Fruit fly (Drosophila melanogaster) whole organism, embryonic: ENCODE measurements around the gene Nmdar1.

ENCODE experiments used
- Ada2b ChIP-seq: fragments of 200-800 bp; sonication (Bioruptor generic); IDR thresholded peaks from 2 replicates; pipeline ENCODE4 v1.3.6; 2022; ENCODE audit warnings: missing biosample characterization, missing genetic modification characterization
- Atf3 ChIP-seq: fragments of 200-800 bp; sonication (Bioruptor generic); optimal IDR thresholded peaks from 3 replicates; lab custom pipeline; 2016; ENCODE audit warnings: missing biosample characterization, missing genetic modification characterization
- CG1233 ChIP-seq: fragments of 200-800 bp; sonication (Bioruptor generic); optimal IDR thresholded peaks from 4 replicates; lab custom pipeline; 2018; ENCODE audit warnings: missing biosample characterization, mild to moderate bottlenecking, missing genetic modification characterization
- CG12659 ChIP-seq: fragments of 200-800 bp; sonication (Bioruptor generic); optimal IDR thresholded peaks from 3 replicates; lab custom pipeline; 2017; ENCODE audit warnings: mild to moderate bottlenecking, missing biosample characterization, missing genetic modification reagents, missing genetic modification characterization
- CG13775 ChIP-seq: fragments of 200-800 bp; sonication (Bioruptor generic); optimal IDR thresholded peaks from 3 replicates; lab custom pipeline; 2017; ENCODE audit warnings: missing biosample characterization, mild to moderate bottlenecking, missing genetic modification characterization
- CG14441 ChIP-seq: fragments of 200-800 bp; sonication (Bioruptor generic); IDR thresholded peaks from 2 replicates; pipeline ENCODE4 v1.3.6; 2022; ENCODE audit warnings: missing biosample characterization, missing genetic modification characterization
- CG31224 ChIP-seq: fragments of 200-800 bp; sonication (Bioruptor generic); IDR thresholded peaks from 2 replicates; pipeline ENCODE4 v1.3.6; 2022; ENCODE audit warnings: missing biosample characterization, missing genetic modification characterization
- CG3281 ChIP-seq: fragments of 200-800 bp; sonication (Bioruptor generic); optimal IDR thresholded peaks from 3 replicates; lab custom pipeline; 2017; ENCODE audit warnings: missing biosample characterization, mild to moderate bottlenecking, missing genetic modification characterization
- CG3407 ChIP-seq: fragments of 200-800 bp; sonication (Bioruptor generic); optimal IDR thresholded peaks from 2 replicates; lab custom pipeline; 2018; ENCODE audit warnings: missing biosample characterization, mild to moderate bottlenecking, missing genetic modification characterization
- CG3847 ChIP-seq: fragments of 200-800 bp; sonication (Bioruptor generic); IDR thresholded peaks from 2 replicates; pipeline ENCODE4 v1.3.6; 2022; ENCODE audit warnings: missing biosample characterization, missing genetic modification characterization
- CG3995 ChIP-seq: fragments of 200-800 bp; sonication (Bioruptor generic); optimal IDR thresholded peaks from 3 replicates; lab custom pipeline; 2016; ENCODE audit warnings: missing biosample characterization, missing genetic modification characterization
- CG4404 ChIP-seq: fragments of 200-800 bp; sonication (Bioruptor generic); IDR thresholded peaks from 2 replicates; pipeline ENCODE4 v1.3.6; 2022; ENCODE audit warnings: missing biosample characterization, missing genetic modification characterization
- CG5953 ChIP-seq: fragments of 200-800 bp; sonication (Bioruptor generic); IDR thresholded peaks from 2 replicates; pipeline ENCODE4 v1.3.6; 2022; ENCODE audit warnings: missing biosample characterization, missing genetic modification characterization
- CG6683 ChIP-seq: fragments of 200-800 bp; sonication (Bioruptor generic); optimal IDR thresholded peaks from 2 replicates; lab custom pipeline; 2017; ENCODE audit warnings: missing biosample characterization, mild to moderate bottlenecking, missing genetic modification characterization, missing genetic modification reagents
- CG6791 ChIP-seq: fragments of 200-800 bp; sonication (Bioruptor generic); IDR thresholded peaks from 3 replicates; pipeline ENCODE4 v1.3.6; 2022; ENCODE audit warnings: missing biosample characterization, missing genetic modification characterization; ENCODE audit not compliant: partially characterized antibody
- CG7372 ChIP-seq: fragments of 200-800 bp; sonication (Bioruptor generic); IDR thresholded peaks from 2 replicates; pipeline ENCODE4 v1.3.6; 2022; ENCODE audit warnings: missing biosample characterization, missing genetic modification characterization
- CG8281 ChIP-seq: fragments of 200-800 bp; sonication (Bioruptor generic); optimal IDR thresholded peaks from 2 replicates; lab custom pipeline; 2018; ENCODE audit warnings: missing biosample characterization, mild to moderate bottlenecking, missing genetic modification characterization, moderate library complexity
- CG8388 ChIP-seq: fragments of 200-800 bp; sonication (Bioruptor generic); optimal IDR thresholded peaks from 2 replicates; lab custom pipeline; 2019; ENCODE audit warnings: missing biosample characterization, mild to moderate bottlenecking, missing genetic modification characterization, moderate library complexity
- CG8924 ChIP-seq: fragments of 200-800 bp; optimal IDR thresholded peaks from 3 replicates; lab custom pipeline; 2019; ENCODE audit warnings: missing biosample characterization, mild to moderate bottlenecking, missing genetic modification characterization, moderate library complexity
- CG9437 ChIP-seq: fragments of 200-800 bp; sonication (Bioruptor generic); optimal IDR thresholded peaks from 2 replicates; lab custom pipeline; 2018; ENCODE audit warnings: missing biosample characterization, mild to moderate bottlenecking, missing genetic modification characterization
- CG9797 ChIP-seq: fragments of 200-800 bp; sonication (Bioruptor generic); optimal IDR thresholded peaks from 3 replicates; lab custom pipeline; 2018; ENCODE audit warnings: missing biosample characterization, mild to moderate bottlenecking, missing genetic modification characterization
- CG9876 ChIP-seq: fragments of 200-800 bp; sonication (Bioruptor generic); optimal IDR thresholded peaks from 2 replicates; lab custom pipeline; 2016; ENCODE audit warnings: missing biosample characterization, missing genetic modification characterization
- Elba2 ChIP-seq: fragments of 200-800 bp; sonication (Bioruptor generic); optimal IDR thresholded peaks from 3 replicates; lab custom pipeline; 2016; ENCODE audit warnings: missing biosample characterization, missing genetic modification characterization
- Fer2 ChIP-seq: fragments of 200-800 bp; sonication (Bioruptor generic); optimal IDR thresholded peaks from 2 replicates; lab custom pipeline; 2018; ENCODE audit warnings: missing biosample characterization, mild to moderate bottlenecking, missing genetic modification characterization, moderate library complexity
- HLH54F ChIP-seq: fragments of 200-800 bp; sonication (Bioruptor generic); optimal IDR thresholded peaks from 3 replicates; lab custom pipeline; 2016; ENCODE audit warnings: missing biosample characterization, missing genetic modification characterization
- Hr78 ChIP-seq, 2 experiments: fragments of 200-800 bp in 1 of 2; fragments of >200 bp in 1 of 2; sonication (Bioruptor generic) in 1 of 2; optimal IDR thresholded peaks; 2 replicates each; lab custom pipeline; 2017 to 2019; ENCODE audit warnings: missing biosample characterization in 2 of 2, missing genetic modification characterization in 2 of 2, mild to moderate bottlenecking in 1 of 2, moderate library complexity in 1 of 2
- MBD-R2 ChIP-seq: fragments of 200-800 bp; sonication (Bioruptor generic); IDR thresholded peaks from 2 replicates; pipeline ENCODE4 v1.3.6; 2022; ENCODE audit warnings: missing biosample characterization, missing genetic modification characterization
- Med ChIP-seq: fragments of 200-800 bp; sonication (Bioruptor generic); peaks from one replicate; lab custom pipeline; 2016; ENCODE audit warnings: missing biosample characterization, missing genetic modification characterization, mild to moderate bottlenecking, inconsistent platforms, moderate library complexity
- Myb ChIP-seq: fragments of 200-800 bp; sonication (Bioruptor generic); optimal IDR thresholded peaks from 2 replicates; lab custom pipeline; 2016; ENCODE audit warnings: missing biosample characterization, missing genetic modification characterization
- NC2α ChIP-seq: fragments of 200-800 bp; sonication (Bioruptor generic); optimal IDR thresholded peaks from 2 replicates; lab custom pipeline; 2016; ENCODE audit warnings: missing biosample characterization, missing genetic modification characterization
- Sin3A ChIP-seq: fragments of >200 bp; optimal IDR thresholded peaks from 2 replicates; lab custom pipeline; 2018
- Spps ChIP-seq: fragments of 200-800 bp; sonication (Bioruptor generic); optimal IDR thresholded peaks from 2 replicates; lab custom pipeline; 2018; ENCODE audit warnings: missing biosample characterization, mild to moderate bottlenecking, missing genetic modification characterization
- Xbp1 ChIP-seq: fragments of 200-800 bp; sonication (Bioruptor generic); optimal IDR thresholded peaks from 3 replicates; lab custom pipeline; 2016; ENCODE audit warnings: missing biosample characterization, mild to moderate bottlenecking, missing genetic modification characterization
- YL-1 ChIP-seq: fragments of 200-800 bp; sonication (Bioruptor generic); optimal IDR thresholded peaks from 3 replicates; lab custom pipeline; 2017; ENCODE audit warnings: missing biosample characterization, mild to moderate bottlenecking, missing genetic modification characterization
- cas ChIP-seq: fragments of 200-800 bp; sonication (Bioruptor generic); IDR thresholded peaks from 2 replicates; pipeline ENCODE4 v1.3.6; 2022; ENCODE audit warnings: missing biosample characterization, missing genetic modification characterization
- cg ChIP-seq: fragments of 200-800 bp; sonication (Bioruptor generic); optimal IDR thresholded peaks from 3 replicates; lab custom pipeline; 2019; ENCODE audit warnings: missing biosample characterization, mild to moderate bottlenecking, missing genetic modification characterization, moderate library complexity
- da ChIP-seq: fragments of 200-800 bp; sonication (Bioruptor generic); optimal IDR thresholded peaks from 2 replicates; lab custom pipeline; 2016; ENCODE audit warnings: missing biosample characterization, missing genetic modification characterization
- ewg ChIP-seq: fragments of 200-800 bp; sonication (Bioruptor generic); optimal IDR thresholded peaks from 3 replicates; lab custom pipeline; 2017; ENCODE audit warnings: mild to moderate bottlenecking, missing biosample characterization, missing genetic modification reagents, missing genetic modification characterization
- eyg ChIP-seq: fragments of 200-800 bp; sonication (Bioruptor generic); optimal IDR thresholded peaks from 3 replicates; lab custom pipeline; 2016; ENCODE audit warnings: missing biosample characterization, missing genetic modification characterization
- fd64A ChIP-seq: fragments of 200-800 bp; sonication (Bioruptor generic); optimal IDR thresholded peaks from 3 replicates; lab custom pipeline; 2018; ENCODE audit warnings: missing biosample characterization, mild to moderate bottlenecking, missing genetic modification characterization
- gem ChIP-seq: fragments of 200-800 bp; sonication (Bioruptor generic); optimal IDR thresholded peaks from 2 replicates; lab custom pipeline; 2019; ENCODE audit warnings: missing biosample characterization, mild to moderate bottlenecking, missing genetic modification characterization, moderate library complexity
- gt ChIP-seq: fragments of 200-800 bp; sonication (Bioruptor generic); IDR thresholded peaks from 2 replicates; pipeline ENCODE4 v1.3.6; 2022; ENCODE audit warnings: missing biosample characterization, missing genetic modification characterization
- lov ChIP-seq, 2 experiments: fragments of 200-800 bp in 1 of 2; fragments of >200 bp in 1 of 2; sonication (Bioruptor generic) in 1 of 2; IDR thresholded peaks in 1 of 2; optimal IDR thresholded peaks in 1 of 2; 2 replicates in 1 of 2; 3 replicates in 1 of 2; pipeline versions ENCODE4 v1.3.6 to Lab custom; 2017 to 2022; ENCODE audit warnings: missing biosample characterization in 1 of 2, missing genetic modification characterization in 1 of 2
- onecut ChIP-seq: fragments of 200-800 bp; sonication (Bioruptor generic); IDR thresholded peaks from 2 replicates; pipeline ENCODE4 v1.3.6; 2022; ENCODE audit warnings: missing biosample characterization, missing genetic modification characterization
- pan ChIP-seq, 4 experiments: fragments of >200 bp in 3 of 4; fragments of 200-800 bp in 1 of 4; sonication (Bioruptor generic) in 1 of 4; optimal IDR thresholded peaks in 3 of 4; IDR thresholded peaks in 1 of 4; 2 replicates each; pipeline versions ENCODE4 v1.3.6 to Lab custom; 2017 to 2022; ENCODE audit warnings: missing biosample characterization in 2 of 4, missing genetic modification characterization in 2 of 4, mixed read lengths in 1 of 4
- pho ChIP-seq: fragments of 200-800 bp; sonication (Bioruptor generic); optimal IDR thresholded peaks from 2 replicates; lab custom pipeline; 2016; ENCODE audit warnings: missing biosample characterization, missing genetic modification characterization
- pros ChIP-seq: fragments of 200-800 bp; sonication (Bioruptor generic); optimal IDR thresholded peaks from 3 replicates; lab custom pipeline; 2019; ENCODE audit warnings: missing biosample characterization, mild to moderate bottlenecking, missing genetic modification characterization, moderate library complexity
- tup ChIP-seq: fragments of 200-800 bp; sonication (Bioruptor generic); optimal IDR thresholded peaks from 2 replicates; lab custom pipeline; 2016; ENCODE audit warnings: missing biosample characterization, mild to moderate bottlenecking, missing genetic modification characterization, moderate library complexity
- z ChIP-seq: fragments of 200-800 bp; sonication (Bioruptor generic); IDR thresholded peaks from 3 replicates; pipeline ENCODE4 v1.3.6; 2022; ENCODE audit warnings: missing biosample characterization, missing genetic modification characterization
- zf30C ChIP-seq: fragments of 200-800 bp; sonication (Bioruptor generic); optimal IDR thresholded peaks from 3 replicates; lab custom pipeline; 2018; ENCODE audit warnings: missing biosample characterization, mild to moderate bottlenecking, missing genetic modification characterization

Gene Nmdar1

DNA sequence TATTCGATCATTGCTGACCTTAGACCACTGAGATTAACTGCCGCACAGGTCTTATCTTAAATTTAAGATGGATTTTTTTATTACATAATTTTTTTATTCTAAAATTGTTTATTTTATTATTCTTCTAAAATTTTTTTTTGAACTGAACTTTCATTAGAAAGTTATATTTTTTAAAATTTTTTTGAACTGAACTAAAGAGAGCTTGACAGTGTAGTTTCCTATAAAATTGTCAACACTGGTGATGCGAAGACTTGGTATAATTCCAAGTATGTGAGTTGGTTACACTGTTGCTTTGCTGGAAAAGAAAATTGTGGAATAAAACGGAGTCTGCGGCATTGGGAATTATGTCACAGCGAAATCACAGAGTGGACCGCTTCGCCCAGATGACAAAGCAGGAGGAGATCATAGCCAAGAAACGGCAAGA lies 37.8 kb downstream of the Nmdar1 start, which contains the start of gene CG31550 (continued):
- TF ChIP-seq Xbp1 (GFP tag; lab: Kevin White, UChicago) (peak; percentile 82), Atf3 (GFP tag; lab: Kevin White, UChicago) (peak; percentile 11), Sin3A (no peak), CG9797 (peak; percentile 39), CG8388 (GFP tag; lab: Kevin White, UChicago) (peak; percentile 62), CG8281 (no peak), zf30C (GFP tag; lab: Kevin White, UChicago) (peak; percentile 90), CG13775 (peak; percentile 66), CG3995 (peak; percentile 14), CG31224 (GFP tag; lab: Robert Waterston, UW) (peak; percentile 71), CG14441 (GFP tag; lab: Robert Waterston, UW) (peak; percentile 72), pho (GFP tag; lab: Kevin White, UChicago) (peak; percentile 39), YL-1 (GFP tag; lab: Kevin White, UChicago) (peak; percentile 82), cg (GFP tag; lab: Kevin White, UChicago) (no peak), CG3407 (GFP tag; lab: Kevin White, UChicago) (no peak), CG6791 (GFP tag; lab: Robert Waterston, UW) (no peak), CG4404 (GFP tag; lab: Robert Waterston, UW) (peak; percentile 65), Hr78 (GFP tag; optimal IDR thresholded peaks at IDR 0.05; lab: Kevin White, UChicago) (no peak), Ada2b (peak; percentile 72), ewg (GFP tag; lab: Kevin White, UChicago) (peak; percentile 42), HLH54F (GFP tag; lab: Kevin White, UChicago) (peak; percentile 58), z (GFP tag; lab: Robert Waterston, UW) (no peak), tup (GFP tag; lab: Kevin White, UChicago) (no peak), pan (optimal IDR thresholded peaks at IDR 0.05; lab: Kevin White, UChicago) (no peak), pan (GFP tag; optimal IDR thresholded peaks at IDR 0.05 in 1 of 2, IDR thresholded peaks at IDR 0.05 in 1 of 2) (peak in 1 of 2 experiments; percentile 77), CG12659 (GFP tag; lab: Kevin White, UChicago) (peak; percentile 76), CG6683 (no peak), cas (GFP tag; lab: Robert Waterston, UW) (peak; percentile 57; the same call in 1 of the 2 replicates), CG9437 (GFP tag; lab: Kevin White, UChicago) (peak; percentile 40), Fer2 (peak; percentile 44), CG7372 (GFP tag; lab: Robert Waterston, UW) (0 out of 2 replicates have a peak, but pooled peaks have one; percentile 55), CG3847 (peak; percentile 81), fd64A (no peak), MBD-R2 (GFP tag; lab: Robert Waterston, UW) (peak; percentile 78), CG3281 (GFP tag; lab: Kevin White, UChicago) (peak; percentile 52), CG9876 (peak; percentile 18), Myb (peak; percentile 42), gt (GFP tag; lab: Robert Waterston, UW) (no peak; the same call in 1 of the 2 replicates), pros (no peak), Med (GFP tag; lab: Kevin White, UChicago) (peak; percentile 79), eyg (GFP tag; lab: Kevin White, UChicago) (no peak), CG5953 (GFP tag; lab: Robert Waterston, UW) (peak; percentile 31; the same call in 1 of the 2 replicates), NC2α (GFP tag; lab: Kevin White, UChicago) (no peak), gem (peak; percentile 86), da (GFP tag; lab: Kevin White, UChicago) (no peak), Elba2 (GFP tag; lab: Kevin White, UChicago) (peak; percentile 19), onecut (GFP tag; lab: Robert Waterston, UW) (0 out of 2 replicates have a peak, but pooled peaks have one; percentile 30), CG8924 (tag; lab: Kevin White, UChicago) (peak; percentile 74), CG1233 (GFP tag; lab: Kevin White, UChicago) (peak; percentile 58), Spps (peak; percentile 23), lov (optimal IDR thresholded peaks at IDR 0.05; lab: Kevin White, UChicago) (no peak), lov (GFP tag; IDR thresholded peaks at IDR 0.05; lab: Robert Waterston, UW) (0 out of 3 replicates have a peak, but pooled peaks have one; percentile 20)
